Fruit fly (Drosophila melanogaster): Measurements from ENCODE around the gene CG31174.

DNA sequence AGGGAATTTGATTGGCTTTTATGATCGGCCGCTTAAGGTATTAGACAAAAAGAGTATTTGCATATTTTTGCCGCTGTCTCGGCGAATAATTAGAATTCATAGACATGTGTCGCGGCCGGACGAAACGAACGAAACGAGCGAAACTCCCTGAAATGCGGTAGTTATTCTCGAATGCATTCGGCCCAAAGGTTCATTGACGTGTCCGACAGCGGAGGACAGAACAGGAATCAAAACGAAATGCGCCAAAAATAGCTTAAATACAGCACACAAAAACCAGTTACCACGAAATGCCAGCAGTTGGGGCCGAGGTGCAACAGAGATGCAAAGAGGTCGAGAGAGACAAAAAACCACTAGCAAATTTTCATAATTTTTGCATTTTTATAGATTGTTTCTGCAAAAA, 35.0 kb upstream of the CG31174 start:
- no peak for TF ChIP-seq dac (GFP tag; optimal IDR thresholded peaks at IDR 0.05)
- TF ChIP-seq Smox (GFP tag; optimal IDR thresholded peaks at IDR 0.05), result no peak
- TF ChIP-seq cyc (GFP tag; optimal IDR thresholded peaks at IDR 0.05), result no peak
- TF ChIP-seq Eip93F (GFP tag; optimal IDR thresholded peaks at IDR 0.05), result no peak
- TF ChIP-seq acj6 (GFP tag; optimal IDR thresholded peaks at IDR 0.05), result no peak
- TF ChIP-seq CG32006 (GFP tag; optimal IDR thresholded peaks at IDR 0.05), result no peak
- TF ChIP-seq CG3919 (GFP tag; optimal IDR thresholded peaks at IDR 0.05), result no peak
- no peak for TF ChIP-seq CG8632 (GFP tag; optimal IDR thresholded peaks at IDR 0.05)
- no peak for TF ChIP-seq CG34406 (GFP tag; optimal IDR thresholded peaks at IDR 0.05)
- TF ChIP-seq Lpt (GFP tag; optimal IDR thresholded peaks at IDR 0.05), result no peak
- no peak for TF ChIP-seq Gug (GFP tag; IDR thresholded peaks at IDR 0.05)
- TF ChIP-seq ss (GFP tag; optimal IDR thresholded peaks at IDR 0.05), result peak in 1 of 2 experiments; percentile 24
- TF ChIP-seq svp (GFP tag), result no peak
- TF ChIP-seq Sox15 (GFP tag; optimal IDR thresholded peaks at IDR 0.05), result no peak

All from whole organism, prepupa.